Fruit fly (Drosophila melanogaster) whole organism, adult: ENCODE measurements around the gene Ance-2.

Source experiments
- CG12768 ChIP-seq: fragments of 200-800 bp; sonication (Bioruptor generic); optimal IDR thresholded peaks from 2 replicates; lab custom pipeline; 2017; ENCODE audit warnings: missing biosample characterization, missing genetic modification characterization, mild to moderate bottlenecking, moderate library complexity, missing genetic modification reagents
- Hr96 ChIP-seq: fragments of 200-800 bp; sonication (Bioruptor generic); optimal IDR thresholded peaks from 2 replicates; lab custom pipeline; 2016; ENCODE audit warnings: missing biosample characterization, missing genetic modification characterization
- ovo ChIP-seq: fragments of 200-800 bp; sonication (Bioruptor generic); optimal IDR thresholded peaks from 2 replicates; lab custom pipeline; 2016; ENCODE audit warnings: missing biosample characterization, missing genetic modification characterization

DNA sequence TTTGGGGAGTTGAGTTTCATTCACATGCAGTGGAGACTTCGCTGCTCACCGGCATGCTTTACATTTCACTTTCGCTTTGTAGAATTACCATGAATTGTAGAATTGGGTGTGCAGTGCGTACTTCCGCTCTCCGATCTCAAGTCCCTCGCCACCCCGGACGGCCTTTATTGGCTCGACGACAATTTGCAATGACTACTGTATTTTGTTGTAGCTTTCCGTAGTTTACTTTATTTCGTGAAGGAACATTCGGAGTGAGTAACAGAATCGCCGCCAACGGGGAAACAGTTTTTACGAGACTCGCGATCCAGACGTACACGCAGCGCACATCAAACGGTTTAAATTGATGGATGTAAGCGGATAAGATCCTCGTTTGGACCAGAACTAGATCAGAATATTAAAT lies 48.1 kb downstream of the Ance-2 start, which contains the start of gene NimA:
- no peak for TF ChIP-seq ovo
- no peak for TF ChIP-seq Hr96 (GFP tag; lab: Kevin White, UChicago)
- no peak for TF ChIP-seq CG12768
